Worm (Caenorhabditis elegans) whole organism, young adult: Measurements from ENCODE around the gene sshk-1.
A peak's percentile ranks its signal among the peaks of the same experiment; 100 is the strongest.

Source experiments
- F22D6.2 ChIP-seq: sonication (generic microtip); optimal IDR thresholded peaks from 2 replicates; lab custom pipeline; 2016; ENCODE audit warnings: mild to moderate bottlenecking, missing genetic modification characterization, missing compliant biosample characterization
- F49E8.2 ChIP-seq: sonication (generic microtip); optimal IDR thresholded peaks from 3 replicates; lab custom pipeline; 2017; ENCODE audit warnings: missing genetic modification characterization, mild to moderate bottlenecking, missing compliant biosample characterization, antibody characterized with exemption, moderate library complexity; ENCODE audit not compliant: insufficient read depth
- F52B5.7 ChIP-seq: sonication (generic microtip); optimal IDR thresholded peaks from 2 replicates; lab custom pipeline; 2016; ENCODE audit warnings: mild to moderate bottlenecking, missing genetic modification characterization, missing compliant biosample characterization
- F55B11.4 ChIP-seq: sonication (generic microtip); optimal IDR thresholded peaks from 2 replicates; lab custom pipeline; 2016; ENCODE audit warnings: missing compliant biosample characterization, missing genetic modification characterization, borderline replicate concordance; ENCODE audit not compliant: insufficient read depth
- K12H6.12 ChIP-seq: fragments of 200-800 bp; sonication (Bioruptor generic); optimal IDR thresholded peaks from 2 replicates; lab custom pipeline; 2018; ENCODE audit warnings: mild to moderate bottlenecking, missing genetic modification characterization, missing compliant biosample characterization
- T07F8.4 ChIP-seq: sonication (generic microtip); optimal IDR thresholded peaks from 2 replicates; lab custom pipeline; 2016; ENCODE audit warnings: mild to moderate bottlenecking, missing genetic modification characterization, moderate library complexity, missing compliant biosample characterization
- T26A5.8 ChIP-seq: sonication (generic microtip); optimal IDR thresholded peaks from 2 replicates; lab custom pipeline; 2016; ENCODE audit warnings: missing genetic modification characterization, missing compliant biosample characterization
- Y53F4B.3 ChIP-seq: fragments of 200-800 bp; sonication (Bioruptor generic); IDR thresholded peaks from 2 replicates; pipeline ENCODE4 v1.3.6; 2022; ENCODE audit warnings: missing genetic modification reagents, missing genetic modification characterization, missing compliant biosample characterization
- Y79H2A.3 ChIP-seq: fragments of 200-800 bp; sonication (Bioruptor generic); conservative IDR thresholded peaks from 2 replicates; pipeline ENCODE4 v1.3.6; 2022; ENCODE audit warnings: missing genetic modification reagents, missing genetic modification characterization, missing compliant biosample characterization
- aptf-2 ChIP-seq: fragments of 200-800 bp; sonication (Bioruptor generic); conservative IDR thresholded peaks from 2 replicates; pipeline ENCODE4 v1.3.6; 2022; ENCODE audit warnings: missing genetic modification reagents, missing genetic modification characterization, missing compliant biosample characterization
- aptf-3 ChIP-seq: fragments of 200-800 bp; sonication (Bioruptor generic); IDR thresholded peaks from 2 replicates; pipeline ENCODE4 v1.3.6; 2022; ENCODE audit warnings: missing genetic modification characterization, missing compliant biosample characterization
- attf-6 ChIP-seq: fragments of 200-800 bp; sonication (Bioruptor generic); IDR thresholded peaks from 2 replicates; pipeline ENCODE4 v1.3.6; 2022; ENCODE audit warnings: missing genetic modification reagents, missing genetic modification characterization, missing compliant biosample characterization
- bed-1 ChIP-seq: fragments of 200-800 bp; sonication (Bioruptor generic); IDR thresholded peaks from 2 replicates; pipeline ENCODE4 v1.3.6; 2022; ENCODE audit warnings: missing genetic modification reagents, missing genetic modification characterization, missing compliant biosample characterization
- ccch-3 ChIP-seq: fragments of 200-800 bp; sonication (Bioruptor generic); optimal IDR thresholded peaks from 2 replicates; lab custom pipeline; 2018; ENCODE audit warnings: mild to moderate bottlenecking, missing genetic modification characterization, missing compliant biosample characterization
- cebp-2 ChIP-seq: fragments of 200-800 bp; sonication (Bioruptor generic); IDR thresholded peaks from 2 replicates; pipeline ENCODE4 v1.3.6; 2022; ENCODE audit warnings: missing genetic modification characterization, missing compliant biosample characterization
- ceh-100 ChIP-seq: fragments of 200-800 bp; sonication (Bioruptor generic); IDR thresholded peaks from 2 replicates; pipeline ENCODE4 v1.3.6; 2022; ENCODE audit warnings: missing genetic modification reagents, missing genetic modification characterization, missing compliant biosample characterization
- ceh-58 ChIP-seq: fragments of 200-800 bp; sonication (Bioruptor generic); IDR thresholded peaks from 2 replicates; pipeline ENCODE4 v1.3.6; 2022; ENCODE audit warnings: missing genetic modification characterization, missing compliant biosample characterization
- chd-7 ChIP-seq: sonication (generic microtip); optimal IDR thresholded peaks from 2 replicates; lab custom pipeline; 2016; ENCODE audit warnings: mild to moderate bottlenecking, missing genetic modification characterization, moderate library complexity, missing compliant biosample characterization
- dox-1 ChIP-seq: fragments of 200-800 bp; sonication (Bioruptor generic); IDR thresholded peaks from 2 replicates; pipeline ENCODE4 v1.3.6; 2022; ENCODE audit warnings: missing genetic modification reagents, missing genetic modification characterization, missing compliant biosample characterization
- efl-1 ChIP-seq: fragments of 150-350 bp; optimal IDR thresholded peaks from 2 replicates; lab custom pipeline; 2014; ENCODE audit warnings: missing biosample characterization, missing genetic modification reagents, missing genetic modification characterization
- egl-44 ChIP-seq: fragments of 200-800 bp; sonication (Bioruptor generic); IDR thresholded peaks from 2 replicates; pipeline ENCODE4 v1.3.6; 2022; ENCODE audit warnings: missing genetic modification reagents, missing genetic modification characterization, missing compliant biosample characterization
- ekl-4 ChIP-seq: fragments of 200-800 bp; sonication (Bioruptor generic); IDR thresholded peaks from 2 replicates; pipeline ENCODE4 v1.3.6; 2022; ENCODE audit warnings: missing genetic modification reagents, missing genetic modification characterization, missing compliant biosample characterization
- fkh-3 ChIP-seq: sonication (generic microtip); optimal IDR thresholded peaks from 2 replicates; lab custom pipeline; 2016; ENCODE audit warnings: mild to moderate bottlenecking, missing genetic modification characterization, missing compliant biosample characterization
- gei-17 ChIP-seq: fragments of 200-800 bp; sonication (Bioruptor generic); optimal IDR thresholded peaks from 2 replicates; lab custom pipeline; 2018; ENCODE audit warnings: mild to moderate bottlenecking, missing genetic modification characterization, missing compliant biosample characterization
- hsf-1 ChIP-seq: fragments of 200-800 bp; sonication (Bioruptor generic); IDR thresholded peaks from 2 replicates; pipeline ENCODE4 v1.3.6; 2022; ENCODE audit warnings: missing genetic modification reagents, missing genetic modification characterization, missing compliant biosample characterization
- lag-1 ChIP-seq: fragments of 200-800 bp; sonication (Bioruptor generic); IDR thresholded peaks from 2 replicates; pipeline ENCODE4 v1.3.6; 2022; ENCODE audit warnings: missing genetic modification reagents, missing genetic modification characterization, missing compliant biosample characterization
- lin-54 ChIP-seq: fragments of 200-800 bp; sonication (Bioruptor generic); optimal IDR thresholded peaks from 2 replicates; lab custom pipeline; 2018; ENCODE audit warnings: mild to moderate bottlenecking, missing genetic modification characterization, missing compliant biosample characterization
- lsy-27 ChIP-seq: sonication (generic microtip); optimal IDR thresholded peaks from 2 replicates; lab custom pipeline; 2017; ENCODE audit warnings: missing genetic modification characterization, mild to moderate bottlenecking, missing compliant biosample characterization, antibody characterized with exemption, missing genotype, borderline replicate concordance; ENCODE audit not compliant: insufficient read depth
- mcd-1 ChIP-seq: fragments of 200-800 bp; sonication (Bioruptor generic); IDR thresholded peaks from 2 replicates; pipeline ENCODE4 v1.3.6; 2022; ENCODE audit warnings: missing genetic modification reagents, missing genetic modification characterization, missing compliant biosample characterization
- mel-28 ChIP-seq: sonication (generic microtip); optimal IDR thresholded peaks from 2 replicates; lab custom pipeline; 2016; ENCODE audit warnings: borderline replicate concordance, mild to moderate bottlenecking, missing genetic modification characterization, missing compliant biosample characterization
- mxl-1 ChIP-seq: sonication (generic microtip); optimal IDR thresholded peaks from 2 replicates; lab custom pipeline; 2016; ENCODE audit warnings: missing genetic modification characterization, missing compliant biosample characterization
- nfya-2 ChIP-seq: fragments of 200-800 bp; sonication (Bioruptor generic); IDR thresholded peaks from 2 replicates; pipeline ENCODE4 v1.3.6; 2022; ENCODE audit warnings: missing genetic modification reagents, missing genetic modification characterization, missing compliant biosample characterization
- nhr-120 ChIP-seq: fragments of 200-800 bp; sonication (Bioruptor generic); IDR thresholded peaks from 2 replicates; pipeline ENCODE4 v1.3.6; 2022; ENCODE audit warnings: missing genetic modification characterization, missing compliant biosample characterization
- nhr-80 ChIP-seq: sonication (generic microtip); optimal IDR thresholded peaks from 2 replicates; lab custom pipeline; 2016; ENCODE audit warnings: missing genetic modification characterization, missing compliant biosample characterization
- pha-4 ChIP-seq: fragments of 150-350 bp; sonication (generic microtip); optimal IDR thresholded peaks from 2 replicates; lab custom pipeline; 2014; ENCODE audit warnings: missing biosample characterization, missing genetic modification reagents, missing genetic modification characterization
- rcor-1 ChIP-seq: fragments of 200-800 bp; sonication (Bioruptor generic); IDR thresholded peaks from 2 replicates; pipeline ENCODE4 v1.3.6; 2022; ENCODE audit warnings: missing genetic modification reagents, missing genetic modification characterization, missing compliant biosample characterization
- sea-2 ChIP-seq: fragments of 200-800 bp; sonication (Bioruptor generic); IDR thresholded peaks from 2 replicates; pipeline ENCODE4 v1.3.6; 2022; ENCODE audit warnings: missing genetic modification characterization, missing compliant biosample characterization
- snpc-1.1 ChIP-seq: sonication (generic microtip); optimal IDR thresholded peaks from 2 replicates; lab custom pipeline; 2017; ENCODE audit warnings: missing genetic modification characterization, mild to moderate bottlenecking, missing compliant biosample characterization, antibody characterized with exemption, moderate library complexity, missing genotype, missing genetic modification reagents; ENCODE audit not compliant: insufficient read depth
- snpc-4 ChIP-seq, 5 experiments: fragments of 150-350 bp in 1 of 5; sonication (generic microtip) in 4 of 5; optimal IDR thresholded peaks; 2 replicates each; lab custom pipeline; 2014 to 2018; ENCODE audit warnings: missing genetic modification characterization in 5 of 5, missing biosample characterization in 3 of 5, antibody characterized with exemption in 2 of 5, mild to moderate bottlenecking in 2 of 5, missing compliant biosample characterization in 2 of 5, missing genotype in 2 of 5, moderate library complexity in 2 of 5, missing genetic modification reagents in 1 of 5
- sptf-2 ChIP-seq: fragments of 200-800 bp; sonication (Bioruptor generic); optimal IDR thresholded peaks from 2 replicates; lab custom pipeline; 2018; ENCODE audit warnings: mild to moderate bottlenecking, missing genetic modification characterization, missing compliant biosample characterization
- tbp1 ChIP-seq: fragments of 200-800 bp; sonication (Bioruptor generic); optimal IDR thresholded peaks from 2 replicates; lab custom pipeline; 2018; ENCODE audit warnings: mild to moderate bottlenecking, missing genetic modification characterization, missing compliant biosample characterization
- tbx-9 ChIP-seq: sonication (generic microtip); optimal IDR thresholded peaks from 2 replicates; lab custom pipeline; 2016; ENCODE audit warnings: borderline replicate concordance, missing genetic modification characterization, inconsistent platforms, missing compliant biosample characterization
- unc-130 ChIP-seq: sonication (generic microtip); optimal IDR thresholded peaks from 2 replicates; lab custom pipeline; 2016; ENCODE audit warnings: missing genetic modification reagents, missing genetic modification characterization, missing compliant biosample characterization
- zfh-2 ChIP-seq: fragments of 200-800 bp; sonication (Bioruptor generic); conservative IDR thresholded peaks from 2 replicates; pipeline ENCODE4 v1.3.6; 2022; ENCODE audit warnings: missing genetic modification reagents, missing genetic modification characterization, missing compliant biosample characterization
- ztf-18 ChIP-seq: sonication (generic microtip); optimal IDR thresholded peaks from 2 replicates; lab custom pipeline; 2016; ENCODE audit warnings: missing genotype, mild to moderate bottlenecking, missing genetic modification characterization, missing compliant biosample characterization
- ztf-25 ChIP-seq: fragments of 200-800 bp; sonication (Bioruptor generic); IDR thresholded peaks from 2 replicates; pipeline ENCODE4 v1.3.6; 2022; ENCODE audit warnings: missing genetic modification reagents, missing genetic modification characterization, missing compliant biosample characterization
- ztf-26 ChIP-seq: sonication (generic microtip); optimal IDR thresholded peaks from 2 replicates; lab custom pipeline; 2017; ENCODE audit warnings: missing genetic modification characterization, missing compliant biosample characterization
- ztf-28 ChIP-seq: fragments of 200-800 bp; sonication (Bioruptor generic); IDR thresholded peaks from 2 replicates; pipeline ENCODE4 v1.3.6; 2022; ENCODE audit warnings: missing genetic modification reagents, missing genetic modification characterization, missing compliant biosample characterization
- ztf-3 ChIP-seq: fragments of 200-800 bp; sonication (Bioruptor generic); optimal IDR thresholded peaks from 2 replicates; lab custom pipeline; 2018; ENCODE audit warnings: mild to moderate bottlenecking, missing genetic modification characterization, missing compliant biosample characterization

The sshk-1 gene

ce11 chrV:20785848-20786225 lies 30.1 kb upstream of the sshk-1 start:
- TF ChIP-seq nhr-80 = no peak
- no peak for TF ChIP-seq dox-1 (GFP tag; lab: Robert Waterston, UW)
- no peak for TF ChIP-seq chd-7 (tag; lab: Kevin White, UChicago)
- no peak for TF ChIP-seq tbp1 (GFP tag; lab: Kevin White, UChicago)
- no peak for TF ChIP-seq mxl-1 (tag; lab: Kevin White, UChicago)
- TF ChIP-seq zfh-2 (GFP tag; lab: Robert Waterston, UW) = no peak
- no peak for TF ChIP-seq Y53F4B.3 (GFP tag; lab: Robert Waterston, UW)
- no peak for TF ChIP-seq mcd-1
- TF ChIP-seq F22D6.2 (tag; lab: Kevin White, UChicago) = no peak
- no peak for TF ChIP-seq aptf-3
- TF ChIP-seq ztf-25 (GFP tag; lab: Robert Waterston, UW) = no peak
- no peak for TF ChIP-seq lsy-27
- no peak for TF ChIP-seq ztf-26 (tag; lab: Kevin White, UChicago)
- no peak for TF ChIP-seq ceh-58 (GFP tag; lab: Robert Waterston, UW)
- TF ChIP-seq sea-2 (GFP tag; lab: Robert Waterston, UW) = no peak
- TF ChIP-seq lag-1 (GFP tag; lab: Robert Waterston, UW) = no peak
- no peak for TF ChIP-seq rcor-1
- TF ChIP-seq gei-17 (GFP tag; lab: Kevin White, UChicago) = no peak
- TF ChIP-seq mel-28 (tag; lab: Kevin White, UChicago) = no peak
- TF ChIP-seq F55B11.4 (tag; lab: Kevin White, UChicago) = no peak

ce11 chrV:20789105-20789504 lies 26.8 kb upstream of the sshk-1 start, which contains the start of gene tpan-1:
Gene tpan-1 (plus strand): TSS chrV:20789502.
- TF ChIP-seq efl-1 (GFP tag; lab: Kevin White, UChicago) = no peak
- no peak for TF ChIP-seq pha-4 (tag; lab: Kevin White, UChicago)
- no peak for TF ChIP-seq T26A5.8
- no peak for TF ChIP-seq nfya-2 (GFP tag; lab: Robert Waterston, UW)
- no peak for TF ChIP-seq nhr-120
- TF ChIP-seq bed-1 (GFP tag; lab: Robert Waterston, UW) = no peak
- TF ChIP-seq unc-130 (GFP tag; lab: Kevin White, UChicago) = no peak
- no peak for TF ChIP-seq ztf-28 (GFP tag; lab: Robert Waterston, UW)
- TF ChIP-seq attf-6 (GFP tag; lab: Robert Waterston, UW) = no peak
- TF ChIP-seq hsf-1 = no peak
- TF ChIP-seq sptf-2 (GFP tag; lab: Kevin White, UChicago) = no peak
- TF ChIP-seq F49E8.2 (tag; lab: Kevin White, UChicago) = no peak
- TF ChIP-seq F22D6.2 (tag; lab: Kevin White, UChicago) = no peak
- TF ChIP-seq ztf-3 (GFP tag; lab: Kevin White, UChicago) = no peak
- no peak for TF ChIP-seq snpc-1.1 (tag; lab: Kevin White, UChicago)
- TF ChIP-seq Y79H2A.3 = no peak
- TF ChIP-seq T07F8.4 (tag; lab: Kevin White, UChicago) = no peak
- TF ChIP-seq egl-44 (GFP tag; lab: Robert Waterston, UW) = no peak
- TF ChIP-seq ccch-3 (GFP tag; lab: Kevin White, UChicago) = no peak
- no peak for TF ChIP-seq ztf-18 (tag; lab: Kevin White, UChicago)
- TF ChIP-seq tbx-9 = no peak
- 0 out of 2 replicates have a peak, but pooled peaks have one; percentile 22 for TF ChIP-seq ekl-4 (GFP tag; lab: Robert Waterston, UW)
- no peak for TF ChIP-seq rcor-1
- TF ChIP-seq snpc-4 (GFP tag; optimal IDR thresholded peaks at IDR 0.05; lab: Kevin White, UChicago) = no peak
- peak in 1 of 4 experiments; percentile 36 for TF ChIP-seq snpc-4 (tag; optimal IDR thresholded peaks at IDR 0.05; lab: Kevin White, UChicago)
- no peak for TF ChIP-seq aptf-2 (GFP tag; lab: Robert Waterston, UW)
- no peak for TF ChIP-seq fkh-3 (tag; lab: Kevin White, UChicago)
- TF ChIP-seq lin-54 (GFP tag; lab: Kevin White, UChicago) = no peak
- no peak for TF ChIP-seq cebp-2 (GFP tag; lab: Robert Waterston, UW)
- TF ChIP-seq mel-28 (tag; lab: Kevin White, UChicago) = no peak
- TF ChIP-seq K12H6.12 (tag; lab: Kevin White, UChicago) = peak; percentile 53
- TF ChIP-seq F52B5.7 (tag; lab: Kevin White, UChicago) = no peak
- TF ChIP-seq ceh-100 (GFP tag; lab: Robert Waterston, UW) = no peak
